Worm (Caenorhabditis elegans) whole organism, mixed stage, embryonic: Measurements from ENCODE around the gene acs-7.
A peak's percentile ranks its signal among the peaks of the same experiment; 100 is the strongest.

Experiments used
- M03D4.4 ChIP-seq: sonication (generic microtip); optimal IDR thresholded peaks from 2 replicates; lab custom pipeline; 2017; ENCODE audit warnings: mild to moderate bottlenecking, missing genetic modification characterization, missing compliant biosample characterization
- bed-3 ChIP-seq: fragments of 200-800 bp; sonication (Bioruptor generic); optimal IDR thresholded peaks from 3 replicates; lab custom pipeline; 2018; ENCODE audit warnings: mild to moderate bottlenecking, missing genetic modification characterization, moderate library complexity, missing compliant biosample characterization
- blmp-1 ChIP-seq: fragments of 150-350 bp; optimal IDR thresholded peaks from 2 replicates; lab custom pipeline; 2014; ENCODE audit warnings: missing biosample characterization, missing genetic modification characterization
- ceh-39 ChIP-seq: fragments of 150-350 bp; optimal IDR thresholded peaks from 2 replicates; lab custom pipeline; 2014; ENCODE audit warnings: missing biosample characterization, missing genetic modification characterization
- ceh-43 ChIP-seq: fragments of 200-800 bp; sonication (Bioruptor generic); optimal IDR thresholded peaks from 2 replicates; lab custom pipeline; 2018; ENCODE audit warnings: mild to moderate bottlenecking, missing genetic modification characterization, moderate library complexity, missing compliant biosample characterization
- ceh-83 ChIP-seq: fragments of 200-800 bp; sonication (Bioruptor generic); optimal IDR thresholded peaks from 2 replicates; lab custom pipeline; 2018; ENCODE audit warnings: mild to moderate bottlenecking, missing genetic modification characterization, missing compliant biosample characterization
- ces-1 ChIP-seq: fragments of 150-350 bp; optimal IDR thresholded peaks from 2 replicates; lab custom pipeline; 2014; ENCODE audit warnings: missing biosample characterization, missing genetic modification reagents, missing genetic modification characterization
- cnd-1 ChIP-seq: fragments of 200-800 bp; sonication (Bioruptor generic); optimal IDR thresholded peaks from 2 replicates; lab custom pipeline; 2018; ENCODE audit warnings: mild to moderate bottlenecking, missing genetic modification characterization, missing compliant biosample characterization
- elt-1 ChIP-seq: sonication (generic microtip); optimal IDR thresholded peaks from 2 replicates; lab custom pipeline; 2017; ENCODE audit warnings: missing genetic modification characterization, mild to moderate bottlenecking, missing compliant biosample characterization, antibody characterized with exemption, moderate library complexity, borderline replicate concordance; ENCODE audit not compliant: insufficient read depth
- elt-3 ChIP-seq: fragments of 150-350 bp; optimal IDR thresholded peaks from 2 replicates; lab custom pipeline; 2014; ENCODE audit warnings: missing biosample characterization, missing genetic modification characterization
- flh-1 ChIP-seq: fragments of 200-800 bp; sonication (Bioruptor generic); optimal IDR thresholded peaks from 2 replicates; lab custom pipeline; 2018; ENCODE audit warnings: mild to moderate bottlenecking, missing genetic modification characterization, moderate library complexity, missing compliant biosample characterization
- ham-2 ChIP-seq: fragments of 200-800 bp; sonication (Bioruptor generic); optimal IDR thresholded peaks from 2 replicates; lab custom pipeline; 2018; ENCODE audit warnings: mild to moderate bottlenecking, missing genetic modification characterization, missing compliant biosample characterization
- hlh-1 ChIP-seq: fragments of 150-350 bp; optimal IDR thresholded peaks from 2 replicates; lab custom pipeline; 2014; ENCODE audit warnings: missing biosample characterization, missing genetic modification reagents, missing genetic modification characterization
- lin-13 ChIP-seq: fragments of 150-350 bp; optimal IDR thresholded peaks from 2 replicates; lab custom pipeline; 2014; ENCODE audit warnings: missing biosample characterization, missing genetic modification characterization
- lin-32 ChIP-seq: fragments of 200-800 bp; sonication (Bioruptor generic); optimal IDR thresholded peaks from 2 replicates; lab custom pipeline; 2018; ENCODE audit warnings: mild to moderate bottlenecking, missing genetic modification characterization, missing compliant biosample characterization
- lsy-2 ChIP-seq: fragments of 150-350 bp; optimal IDR thresholded peaks from 2 replicates; lab custom pipeline; 2014; ENCODE audit warnings: missing biosample characterization, missing genetic modification characterization
- mab-5 ChIP-seq: fragments of 150-350 bp; optimal IDR thresholded peaks from 2 replicates; lab custom pipeline; 2014; ENCODE audit warnings: missing biosample characterization, missing genetic modification characterization
- mep-1 ChIP-seq: fragments of 150-350 bp; optimal IDR thresholded peaks from 2 replicates; lab custom pipeline; 2017; ENCODE audit warnings: missing biosample characterization, missing genetic modification reagents, missing genetic modification characterization, inconsistent platforms
- mls-2 ChIP-seq: sonication (generic microtip); optimal IDR thresholded peaks from 2 replicates; lab custom pipeline; 2016; ENCODE audit warnings: mild to moderate bottlenecking, missing genetic modification characterization, moderate library complexity, missing compliant biosample characterization
- nhr-12 ChIP-seq: fragments of 150-350 bp; optimal IDR thresholded peaks from 2 replicates; lab custom pipeline; 2014; ENCODE audit warnings: missing biosample characterization, missing genetic modification characterization
- nhr-2 ChIP-seq: fragments of 150-350 bp; optimal IDR thresholded peaks from 2 replicates; lab custom pipeline; 2014; ENCODE audit warnings: missing biosample characterization, missing genetic modification characterization
- nhr-237 ChIP-seq: fragments of 150-350 bp; optimal IDR thresholded peaks from 2 replicates; lab custom pipeline; 2014; ENCODE audit warnings: missing biosample characterization, missing genetic modification characterization
- nhr-28 ChIP-seq: fragments of 150-350 bp; optimal IDR thresholded peaks from 2 replicates; lab custom pipeline; 2014; ENCODE audit warnings: missing biosample characterization, missing genetic modification characterization
- nhr-76 ChIP-seq: sonication (generic microtip); optimal IDR thresholded peaks from 2 replicates; lab custom pipeline; 2017; ENCODE audit warnings: missing biosample characterization, missing genetic modification characterization
- pha-4 ChIP-seq: fragments of 150-350 bp; optimal IDR thresholded peaks from 2 replicates; lab custom pipeline; 2018; ENCODE audit warnings: missing biosample characterization, missing genetic modification reagents, missing genetic modification characterization
- sem-2 ChIP-seq: fragments of 200-800 bp; sonication (Bioruptor generic); optimal IDR thresholded peaks from 2 replicates; lab custom pipeline; 2018; ENCODE audit warnings: mild to moderate bottlenecking, missing genetic modification characterization, missing compliant biosample characterization
- snpc-4 ChIP-seq: fragments of 150-350 bp; optimal IDR thresholded peaks from 2 replicates; lab custom pipeline; 2014; ENCODE audit warnings: missing biosample characterization, missing genetic modification characterization
- sptf-1 ChIP-seq: sonication (generic microtip); optimal IDR thresholded peaks from 2 replicates; lab custom pipeline; 2017; ENCODE audit warnings: mild to moderate bottlenecking, missing genetic modification characterization, moderate library complexity, missing compliant biosample characterization
- tbx-8 ChIP-seq: fragments of 200-800 bp; sonication (Bioruptor generic); optimal IDR thresholded peaks from 2 replicates; lab custom pipeline; 2018; ENCODE audit warnings: mild to moderate bottlenecking, missing genetic modification characterization, moderate library complexity, missing compliant biosample characterization
- unc-120 ChIP-seq: sonication (generic microtip); optimal IDR thresholded peaks from 2 replicates; lab custom pipeline; 2017; ENCODE audit warnings: missing genetic modification characterization, missing compliant biosample characterization; ENCODE audit not compliant: poor library complexity, severe bottlenecking
- unc-39 ChIP-seq: fragments of 150-350 bp; optimal IDR thresholded peaks from 2 replicates; lab custom pipeline; 2014; ENCODE audit warnings: missing biosample characterization, missing genetic modification characterization
- unc-62 ChIP-seq: fragments of 150-350 bp; optimal IDR thresholded peaks from 2 replicates; lab custom pipeline; 2014; ENCODE audit warnings: missing biosample characterization, missing genetic modification reagents, missing genetic modification characterization
- zip-8 ChIP-seq: fragments of 150-350 bp; optimal IDR thresholded peaks from 2 replicates; lab custom pipeline; 2014; ENCODE audit warnings: missing biosample characterization, missing genetic modification characterization
- ztf-11 ChIP-seq: fragments of 150-350 bp; optimal IDR thresholded peaks from 2 replicates; lab custom pipeline; 2014; ENCODE audit warnings: missing biosample characterization, missing genetic modification characterization

acs-7 gene

DNA sequence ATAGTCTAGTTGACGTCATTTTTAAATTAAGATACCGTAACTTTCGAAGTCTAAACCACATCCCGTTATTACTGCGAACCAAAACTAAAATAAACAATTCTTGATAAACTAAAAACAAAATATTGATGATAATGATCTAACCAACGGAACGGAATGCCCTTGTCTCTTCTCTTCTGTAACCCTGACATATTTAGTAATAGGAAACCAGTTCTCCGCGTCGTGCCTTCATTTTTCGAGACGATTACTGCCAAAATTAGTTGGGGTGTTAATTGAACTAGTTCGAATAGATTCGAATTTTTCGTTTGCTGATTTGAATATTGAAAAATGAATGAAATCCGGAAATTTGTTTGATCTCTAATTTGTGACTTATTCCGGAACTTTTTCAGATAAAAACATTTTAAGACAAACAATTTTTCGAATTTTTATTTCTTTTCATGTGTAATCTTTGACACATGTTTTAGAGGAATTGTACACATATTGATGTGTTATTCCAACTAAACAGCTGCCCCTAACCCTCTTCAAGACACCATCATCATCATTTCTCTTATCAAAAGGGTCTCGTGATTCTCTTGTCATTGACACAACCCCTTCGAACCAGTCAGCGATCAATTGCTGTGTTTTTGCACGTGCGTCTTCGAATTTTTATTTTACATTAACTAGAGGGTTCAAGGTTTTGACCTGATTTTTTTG, 8.0 kb upstream of the acs-7 start:
- peak; percentile 83 for TF ChIP-seq unc-62 (GFP tag; lab: Kevin White, UChicago)
- TF ChIP-seq hlh-1 = peak; percentile 85
- no peak for TF ChIP-seq cnd-1 (tag; lab: Kevin White, UChicago)
- TF ChIP-seq ces-1 (GFP tag; lab: Kevin White, UChicago) = peak; percentile 34

DNA sequence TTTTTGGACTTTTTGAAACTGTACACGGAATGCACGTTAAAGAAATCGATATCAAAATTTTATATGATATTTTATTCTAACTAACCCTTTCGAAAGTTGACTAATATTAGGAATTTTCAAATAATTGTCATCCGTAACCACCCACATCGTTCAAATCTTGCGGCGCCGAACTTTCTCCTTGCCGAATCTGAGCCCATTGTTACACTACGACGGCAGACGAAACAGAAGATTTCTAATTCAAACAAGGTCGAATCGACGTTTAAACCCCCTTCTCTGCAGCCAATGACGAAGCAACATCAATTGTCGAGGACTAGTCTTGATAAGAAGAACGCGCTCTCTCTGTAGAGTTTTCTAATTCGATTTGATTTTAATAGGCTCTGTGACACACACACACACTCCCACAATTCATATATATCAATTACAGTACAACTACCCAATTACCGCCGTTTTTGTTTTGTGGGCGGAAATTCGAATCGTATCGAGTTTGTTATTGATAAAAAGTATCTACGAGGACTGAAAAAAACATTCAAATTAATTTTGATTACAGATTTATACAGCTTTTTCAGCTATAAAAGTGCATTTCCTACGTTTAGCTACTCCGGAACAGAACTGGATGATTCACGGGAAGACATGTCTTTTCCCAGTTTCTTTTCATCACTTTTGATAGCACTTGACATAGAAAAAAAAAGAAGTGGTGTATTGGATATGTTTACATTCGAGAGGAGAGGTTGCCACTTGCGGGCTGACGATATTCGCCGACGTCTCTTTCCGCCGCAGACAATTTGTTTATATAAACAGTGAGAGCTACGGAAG, 7.3 kb upstream of the acs-7 start:
- TF ChIP-seq sptf-1 (tag; lab: Kevin White, UChicago) (no peak), mab-5 (no peak), M03D4.4 (no peak), tbx-8 (GFP tag; lab: Kevin White, UChicago) (no peak), snpc-4 (no peak), elt-1 (tag; lab: Kevin White, UChicago) (no peak), sem-2 (GFP tag; lab: Kevin White, UChicago) (no peak), cnd-1 (tag; lab: Kevin White, UChicago) (no peak), nhr-76 (no peak), bed-3 (no peak), nhr-2 (tag; lab: Kevin White, UChicago) (peak; percentile 5), ceh-43 (GFP tag; lab: Kevin White, UChicago) (no peak), ceh-39 (tag; lab: Kevin White, UChicago) (no peak), ces-1 (GFP tag; lab: Kevin White, UChicago) (peak; percentile 8), ztf-11 (tag; lab: Kevin White, UChicago) (no peak), ham-2 (GFP tag; lab: Kevin White, UChicago) (no peak), mls-2 (tag; lab: Kevin White, UChicago) (no peak), blmp-1 (no peak), pha-4 (peak; percentile 84), unc-120 (tag; lab: Kevin White, UChicago) (no peak), hlh-1 (no peak)

DNA sequence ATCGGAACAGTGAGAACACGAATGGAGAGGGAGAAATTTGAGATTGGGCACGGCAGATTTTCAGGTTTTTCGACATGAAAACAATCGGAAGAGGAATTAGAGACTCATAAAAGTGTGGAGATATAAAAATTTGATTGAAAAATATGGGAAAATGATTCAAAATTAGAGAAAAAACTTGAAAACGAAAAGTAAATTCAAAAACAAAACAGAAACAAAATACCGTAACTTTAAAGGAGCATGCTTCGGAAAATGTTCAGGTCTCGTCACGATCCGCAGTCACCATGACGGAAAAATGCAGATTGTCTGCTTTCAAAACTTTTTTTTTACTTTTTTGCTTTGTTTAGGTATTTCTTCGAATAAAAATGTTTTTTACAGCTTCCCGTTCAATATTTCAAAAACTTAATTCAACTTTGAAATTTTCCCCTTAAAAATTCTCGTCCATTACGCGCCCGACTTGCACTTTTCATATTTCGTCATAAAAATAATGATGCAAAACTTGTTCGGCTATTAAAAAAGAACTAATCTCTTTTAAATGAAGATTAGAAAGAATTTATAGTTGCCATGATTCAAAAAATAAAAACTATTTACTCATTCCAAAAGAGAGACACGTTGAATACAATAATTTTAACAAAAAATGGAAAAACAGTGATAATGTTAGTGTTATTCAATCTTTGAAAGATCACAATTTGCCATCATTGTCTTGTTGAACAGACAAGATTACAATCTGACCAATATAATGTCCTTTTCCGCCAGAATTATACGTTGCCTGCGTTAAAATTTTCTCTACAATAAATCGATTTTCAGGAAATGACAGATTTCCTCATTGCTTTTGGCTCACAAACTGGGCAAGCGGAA, 6.4 kb upstream of the acs-7 start, which contains the start of gene mtrr-1:
Gene mtrr-1 (plus strand): TSS at position 805 of the 855 bp plus-strand sequence.
- TF ChIP-seq nhr-12 (tag; lab: Kevin White, UChicago) = no peak
- peak; percentile 20 for TF ChIP-seq elt-1 (tag; lab: Kevin White, UChicago)
- TF ChIP-seq lsy-2 = peak; percentile 4
- peak; percentile 30 for TF ChIP-seq ceh-83 (GFP tag; lab: Kevin White, UChicago)

DNA sequence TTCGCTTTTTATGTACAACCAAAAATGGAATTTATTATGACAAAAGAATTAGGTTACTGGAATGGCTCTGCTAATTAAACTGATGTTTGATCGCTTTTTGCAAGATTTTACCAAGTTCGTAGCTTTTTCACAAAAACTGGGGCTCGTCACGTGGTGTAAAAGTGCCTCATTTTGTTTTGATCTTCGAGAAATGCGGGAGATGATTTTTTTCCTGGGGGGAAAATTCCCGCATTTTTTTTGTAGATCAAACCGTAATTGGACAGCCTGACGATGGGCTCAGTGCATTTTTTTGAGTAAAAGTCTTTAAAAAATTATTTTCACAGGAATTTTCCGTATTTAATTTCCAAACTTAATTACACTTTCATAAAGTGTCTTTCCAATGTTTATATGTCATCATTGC, 2.7 kb upstream of the acs-7 start:
- TF ChIP-seq unc-62 (GFP tag; lab: Kevin White, UChicago) (no peak), zip-8 (no peak), elt-3 (tag; lab: Kevin White, UChicago) (no peak), ceh-83 (GFP tag; lab: Kevin White, UChicago) (no peak), pha-4 (no peak), sptf-1 (tag; lab: Kevin White, UChicago) (no peak)
- TF ChIP-seq, all 35 proteins: peak for 0

DNA sequence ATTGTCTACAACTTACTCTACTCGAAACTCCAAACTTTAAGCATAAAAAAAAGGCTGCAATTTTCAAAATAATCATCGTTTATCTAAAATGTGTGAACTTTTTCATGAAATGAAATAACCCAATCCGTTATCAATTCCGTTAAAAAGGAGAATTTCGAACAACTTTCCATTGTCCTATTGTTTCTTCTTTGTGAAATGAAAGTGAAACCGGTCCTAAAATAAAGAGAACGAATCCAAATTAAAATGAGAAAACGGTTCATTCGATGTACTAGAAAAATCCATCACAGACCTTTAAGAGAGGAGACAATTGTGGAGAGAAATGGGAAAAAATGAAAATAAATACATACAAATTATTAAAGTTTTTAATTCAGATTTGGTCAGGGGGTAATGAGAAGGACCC, 3.9 kb downstream of the acs-7 start, which contains the start of gene C01G6.9:
Gene C01G6.9 (minus strand): TSS at position 141 of the 400 bp plus-strand sequence.
- TF ChIP-seq unc-120 (tag; lab: Kevin White, UChicago) = no peak
- TF ChIP-seq lsy-2 = no peak
- no peak for TF ChIP-seq lin-13 (tag; lab: Kevin White, UChicago)
- no peak for TF ChIP-seq mab-5
- no peak for TF ChIP-seq ztf-11 (tag; lab: Kevin White, UChicago)
- TF ChIP-seq nhr-12 (tag; lab: Kevin White, UChicago) = no peak
- no peak for TF ChIP-seq mep-1 (tag; lab: Kevin White, UChicago)
- TF ChIP-seq nhr-76 = no peak
- no peak for TF ChIP-seq nhr-28 (tag; lab: Kevin White, UChicago)
- no peak for TF ChIP-seq sem-2 (GFP tag; lab: Kevin White, UChicago)
- TF ChIP-seq lin-32 (GFP tag; lab: Kevin White, UChicago) = no peak
- TF ChIP-seq unc-39 (tag; lab: Kevin White, UChicago) = no peak
- TF ChIP-seq snpc-4 = no peak
- no peak for TF ChIP-seq sptf-1 (tag; lab: Kevin White, UChicago)
- no peak for TF ChIP-seq ham-2 (GFP tag; lab: Kevin White, UChicago)
- TF ChIP-seq unc-62 (GFP tag; lab: Kevin White, UChicago) = no peak
- TF ChIP-seq bed-3 = no peak
- no peak for TF ChIP-seq flh-1 (GFP tag; lab: Kevin White, UChicago)
- TF ChIP-seq nhr-237 (tag; lab: Kevin White, UChicago) = no peak
